Worm (Caenorhabditis elegans): ENCODE data around the gene C01G10.6.

DNA sequence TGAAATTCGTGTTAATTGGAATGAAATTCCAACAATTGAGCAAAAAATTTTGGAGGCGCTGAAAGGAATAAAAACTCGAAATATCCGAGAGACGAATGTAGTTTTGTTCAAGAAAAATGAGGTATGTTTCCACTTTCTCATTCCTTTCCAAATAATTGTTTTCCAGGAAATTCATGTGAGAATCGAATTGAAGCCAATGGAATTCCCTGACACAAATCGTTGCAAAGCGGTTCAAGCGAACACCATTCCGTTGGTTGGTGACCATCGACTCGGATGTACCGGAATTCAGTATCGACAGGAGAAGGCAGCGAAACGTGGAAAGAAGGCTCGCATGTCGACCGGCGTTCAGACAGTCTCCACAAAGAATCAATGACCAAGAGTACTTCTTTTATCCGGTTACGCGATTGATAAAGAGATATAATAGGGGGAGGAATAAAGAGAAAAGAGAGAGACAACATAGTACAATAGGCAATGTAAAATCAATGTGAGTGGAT, 31.1 kb upstream of the C01G10.6 start:
- no peak for TF ChIP-seq unc-62 (GFP tag; optimal IDR thresholded peaks at IDR 0.05)
- no peak for TF ChIP-seq pha-4 (tag; optimal IDR thresholded peaks at IDR 0.05)
- no peak for TF ChIP-seq ztf-4 (tag; optimal IDR thresholded peaks at IDR 0.05)
- TF ChIP-seq ama-1 (optimal IDR thresholded peaks at IDR 0.05), result no peak
